Worm (Caenorhabditis elegans) whole organism, L1 larva: Measurements from ENCODE around the gene Y48G9A.6.

ENCODE experiments used
- C34B4.2 ChIP-seq: sonication (generic microtip); optimal IDR thresholded peaks from 2 replicates; lab custom pipeline; 2017; ENCODE audit warnings: mild to moderate bottlenecking, missing genetic modification characterization, missing compliant biosample characterization
- alr-1 ChIP-seq: fragments of 200-800 bp; sonication (Bioruptor generic); optimal IDR thresholded peaks from 2 replicates; lab custom pipeline; 2018; ENCODE audit warnings: borderline replicate concordance, mild to moderate bottlenecking, missing genetic modification characterization, missing compliant biosample characterization
- aly-2 ChIP-seq: fragments of 150-350 bp; optimal IDR thresholded peaks from 2 replicates; lab custom pipeline; 2014; ENCODE audit warnings: missing biosample characterization, missing genetic modification characterization
- blmp-1 ChIP-seq: fragments of 150-350 bp; optimal IDR thresholded peaks from 2 replicates; lab custom pipeline; 2014; ENCODE audit warnings: missing biosample characterization, missing genetic modification characterization
- ceh-8 ChIP-seq: fragments of 200-800 bp; sonication (Bioruptor generic); optimal IDR thresholded peaks from 2 replicates; lab custom pipeline; 2018; ENCODE audit warnings: mild to moderate bottlenecking, missing genetic modification characterization, moderate library complexity, missing compliant biosample characterization
- ceh-82 ChIP-seq, 3 experiments: fragments of 150-350 bp in 1 of 3; sonication (generic microtip) in 2 of 3; optimal IDR thresholded peaks; 2 replicates each; lab custom pipeline; 2014 to 2017; ENCODE audit warnings: missing biosample characterization in 3 of 3, missing genetic modification characterization in 3 of 3
- ceh-90 ChIP-seq: sonication (generic microtip); optimal IDR thresholded peaks from 2 replicates; lab custom pipeline; 2016; ENCODE audit warnings: missing genetic modification characterization, missing compliant biosample characterization
- dpl-1 ChIP-seq, 3 experiments: fragments of 150-350 bp in 2 of 3; sonication (generic microtip) in 1 of 3; optimal IDR thresholded peaks; 2 replicates each; lab custom pipeline; 2014 to 2017; ENCODE audit warnings: missing biosample characterization in 3 of 3, missing genetic modification characterization in 3 of 3, missing genetic modification reagents in 3 of 3
- dsc-1 ChIP-seq: sonication (generic microtip); optimal IDR thresholded peaks from 2 replicates; lab custom pipeline; 2016; ENCODE audit warnings: mild to moderate bottlenecking, missing genetic modification characterization, missing compliant biosample characterization
- efl-1 ChIP-seq, 4 experiments: fragments of 150-350 bp; optimal IDR thresholded peaks in 3 of 4; peaks in 1 of 4; 1 replicate in 1 of 4; 2 replicates in 3 of 4; lab custom pipeline; 2014; ENCODE audit warnings: missing biosample characterization in 2 of 4, missing genetic modification characterization in 2 of 4, missing genetic modification reagents in 2 of 4
- egl-27 ChIP-seq, 2 experiments: fragments of 150-350 bp in 1 of 2; sonication (generic microtip); optimal IDR thresholded peaks; 3 replicates each; lab custom pipeline; 2017 to 2018; ENCODE audit warnings: missing biosample characterization in 2 of 2, missing genetic modification characterization in 2 of 2, missing genetic modification reagents in 2 of 2
- elt-2 ChIP-seq: sonication (generic microtip); optimal IDR thresholded peaks from 2 replicates; lab custom pipeline; 2016; ENCODE audit warnings: missing genetic modification characterization, mild to moderate bottlenecking, inconsistent platforms, missing compliant biosample characterization, missing genetic modification reagents
- elt-3 ChIP-seq, 6 experiments: fragments of 150-350 bp in 1 of 6; sonication (generic microtip); optimal IDR thresholded peaks; 2 replicates each; lab custom pipeline; 2017 to 2018; ENCODE audit warnings: missing biosample characterization in 6 of 6, missing genetic modification characterization in 6 of 6, inconsistent platforms in 1 of 6
- fkh-8 ChIP-seq: sonication (generic microtip); optimal IDR thresholded peaks from 2 replicates; lab custom pipeline; 2016; ENCODE audit warnings: mild to moderate bottlenecking, missing genetic modification characterization, missing compliant biosample characterization
- hlh-4 ChIP-seq: sonication (generic microtip); optimal IDR thresholded peaks from 2 replicates; lab custom pipeline; 2016; ENCODE audit warnings: mild to moderate bottlenecking, missing genetic modification characterization, missing compliant biosample characterization
- jun-1 ChIP-seq: fragments of 150-350 bp; optimal IDR thresholded peaks from 2 replicates; lab custom pipeline; 2014; ENCODE audit warnings: missing biosample characterization, missing genetic modification reagents, missing genetic modification characterization
- lin-14 ChIP-seq: fragments of 200-800 bp; sonication (Bioruptor generic); optimal IDR thresholded peaks from 2 replicates; lab custom pipeline; 2018; ENCODE audit warnings: mild to moderate bottlenecking, missing genetic modification characterization, moderate library complexity, missing compliant biosample characterization
- lin-35 ChIP-seq, 2 experiments: fragments of 150-350 bp; optimal IDR thresholded peaks; 2 replicates each; lab custom pipeline; 2014; ENCODE audit warnings: missing biosample characterization in 2 of 2, missing genetic modification characterization in 2 of 2, missing genetic modification reagents in 2 of 2
- lin-39 ChIP-seq: fragments of 150-350 bp; optimal IDR thresholded peaks from 2 replicates; lab custom pipeline; 2014; ENCODE audit warnings: missing biosample characterization, missing genetic modification reagents, missing genetic modification characterization
- lsy-2 ChIP-seq, 2 experiments: fragments of 150-350 bp; optimal IDR thresholded peaks; 2 replicates each; lab custom pipeline; 2014; ENCODE audit warnings: missing biosample characterization in 2 of 2, missing genetic modification characterization in 2 of 2
- mdl-1 ChIP-seq, 2 experiments: fragments of 150-350 bp; optimal IDR thresholded peaks; 2 replicates each; lab custom pipeline; 2014 to 2017; ENCODE audit warnings: missing biosample characterization in 2 of 2, missing genetic modification characterization in 2 of 2, inconsistent platforms in 1 of 2
- mep-1 ChIP-seq: fragments of 150-350 bp; optimal IDR thresholded peaks from 2 replicates; lab custom pipeline; 2014; ENCODE audit warnings: missing biosample characterization, missing genetic modification characterization
- nhr-20 ChIP-seq: sonication (generic microtip); optimal IDR thresholded peaks from 2 replicates; lab custom pipeline; 2016; ENCODE audit warnings: mild to moderate bottlenecking, missing genetic modification characterization, missing compliant biosample characterization
- nhr-47 ChIP-seq: sonication (generic microtip); optimal IDR thresholded peaks from 2 replicates; lab custom pipeline; 2016; ENCODE audit warnings: mild to moderate bottlenecking, missing genetic modification characterization, moderate library complexity, missing compliant biosample characterization
- nhr-71 ChIP-seq: sonication (generic microtip); optimal IDR thresholded peaks from 2 replicates; lab custom pipeline; 2016; ENCODE audit warnings: mild to moderate bottlenecking, missing genetic modification characterization, moderate library complexity, missing compliant biosample characterization
- nhr-76 ChIP-seq: sonication (generic microtip); optimal IDR thresholded peaks from 2 replicates; lab custom pipeline; 2017; ENCODE audit warnings: missing biosample characterization, missing genetic modification characterization
- nhr-84 ChIP-seq: sonication (generic microtip); optimal IDR thresholded peaks from 2 replicates; lab custom pipeline; 2017; ENCODE audit warnings: missing biosample characterization, missing genetic modification characterization
- nhr-85 ChIP-seq: sonication (generic microtip); peaks from one replicate; lab custom pipeline; 2016; ENCODE audit warnings: missing genetic modification characterization, inconsistent platforms, missing compliant biosample characterization
- nhr-90 ChIP-seq: sonication (generic microtip); optimal IDR thresholded peaks from 2 replicates; lab custom pipeline; 2016; ENCODE audit warnings: mild to moderate bottlenecking, missing genetic modification characterization, missing compliant biosample characterization; ENCODE audit not compliant: poor library complexity
- pax-3 ChIP-seq: fragments of 200-800 bp; sonication (Bioruptor generic); optimal IDR thresholded peaks from 2 replicates; lab custom pipeline; 2018; ENCODE audit warnings: mild to moderate bottlenecking, missing genetic modification characterization, moderate library complexity, missing compliant biosample characterization
- pqm-1 ChIP-seq: sonication (generic microtip); optimal IDR thresholded peaks from 3 replicates; lab custom pipeline; 2017; ENCODE audit warnings: missing biosample characterization, missing genetic modification characterization
- snu-23 ChIP-seq: sonication (generic microtip); optimal IDR thresholded peaks from 2 replicates; lab custom pipeline; 2016; ENCODE audit warnings: missing genetic modification characterization, missing compliant biosample characterization
- sox-4 ChIP-seq: sonication (generic microtip); optimal IDR thresholded peaks from 2 replicates; lab custom pipeline; 2016; ENCODE audit warnings: missing genetic modification characterization, missing compliant biosample characterization
- swsn-7 ChIP-seq: sonication (generic microtip); optimal IDR thresholded peaks from 2 replicates; lab custom pipeline; 2016; ENCODE audit warnings: missing genetic modification characterization, missing compliant biosample characterization
- tbx-2 ChIP-seq: sonication (generic microtip); optimal IDR thresholded peaks from 2 replicates; lab custom pipeline; 2016; ENCODE audit warnings: missing genetic modification characterization, missing compliant biosample characterization
- tlp-1 ChIP-seq: fragments of 150-350 bp; optimal IDR thresholded peaks from 2 replicates; lab custom pipeline; 2014; ENCODE audit warnings: missing biosample characterization, missing genetic modification characterization
- unc-86 ChIP-seq: sonication (generic microtip); optimal IDR thresholded peaks from 2 replicates; lab custom pipeline; 2016; ENCODE audit warnings: missing genetic modification characterization, missing compliant biosample characterization
- zip-4 ChIP-seq: fragments of 200-800 bp; sonication (Bioruptor generic); optimal IDR thresholded peaks from 2 replicates; lab custom pipeline; 2018; ENCODE audit warnings: mild to moderate bottlenecking, missing genetic modification characterization, moderate library complexity, missing compliant biosample characterization

Y48G9A.6 gene

DNA sequence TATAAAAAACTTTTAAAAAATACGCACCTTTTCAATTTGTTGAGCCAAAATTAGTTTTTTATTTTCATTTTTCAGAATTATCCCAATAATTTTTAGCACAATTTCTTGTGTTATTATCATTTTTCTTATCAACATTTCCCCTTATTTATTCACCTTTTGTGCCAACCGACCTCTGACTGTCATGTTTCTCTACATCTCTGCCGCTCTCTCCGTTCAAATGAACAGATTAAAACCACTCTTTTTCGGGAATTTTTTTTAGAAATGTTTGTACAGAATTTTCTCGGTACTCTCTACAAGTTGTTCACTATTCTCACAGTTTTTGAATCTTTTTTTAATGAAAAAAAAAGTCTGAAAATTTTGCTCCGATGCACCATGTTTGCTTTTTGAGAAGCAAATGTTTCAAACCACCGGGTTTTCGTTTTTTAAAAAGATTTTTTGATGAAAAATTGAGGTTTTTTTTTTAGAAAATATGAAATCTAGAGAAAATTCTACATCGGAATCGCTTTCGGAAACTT is 6.1 kb downstream of the Y48G9A.6 start, which contains the start of gene frl-1:
Gene frl-1 (plus strand): TSS at position 465 of the 515 bp plus-strand sequence.
- TF ChIP-seq elt-3 (tag; optimal IDR thresholded peaks at IDR 0.05; lab: Kevin White, UChicago) = no peak
- no peak for TF ChIP-seq blmp-1 (tag; lab: Kevin White, UChicago)
- peak in 1 of 2 experiments; percentile 17 for TF ChIP-seq lin-35 (GFP tag; optimal IDR thresholded peaks at IDR 0.05; lab: Kevin White, UChicago)
- TF ChIP-seq efl-1 (optimal IDR thresholded peaks at IDR 0.05; lab: Kevin White, UChicago) = no peak
- peak in 1 of 2 experiments; percentile 83 for TF ChIP-seq efl-1 (GFP tag; optimal IDR thresholded peaks at IDR 0.05 in 1 of 2; lab: Kevin White, UChicago)
- TF ChIP-seq elt-2 (tag; lab: Kevin White, UChicago) = peak; percentile 15

DNA sequence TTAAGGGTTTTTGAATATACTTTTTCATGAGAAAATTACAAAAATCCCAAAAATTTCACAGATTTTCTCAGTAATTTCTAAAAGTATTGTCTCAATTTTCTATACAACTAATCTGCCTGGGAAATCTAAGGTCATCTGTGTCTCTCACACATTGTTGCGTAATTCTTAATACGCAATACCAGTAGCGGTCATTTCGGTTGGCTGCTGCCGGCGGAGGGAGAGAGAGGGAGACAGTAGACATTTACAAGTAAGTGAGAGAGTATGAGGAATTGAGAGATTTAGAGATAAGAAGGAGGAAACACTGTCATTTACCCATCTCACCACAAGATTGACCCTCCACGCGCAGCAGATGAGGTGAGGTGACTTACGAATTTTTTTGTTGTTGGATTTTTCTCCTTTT is 8.3 kb downstream of the Y48G9A.6 start:
- no peak for TF ChIP-seq C34B4.2 (tag; lab: Kevin White, UChicago)
- TF ChIP-seq alr-1 = no peak
- TF ChIP-seq mep-1 = peak; percentile 68
- TF ChIP-seq ceh-90 (tag; lab: Kevin White, UChicago) = no peak
- peak; percentile 24 to 38 for TF ChIP-seq efl-1 (optimal IDR thresholded peaks at IDR 0.05; lab: Kevin White, UChicago)
- peak; percentile 14 to 89 for TF ChIP-seq efl-1 (GFP tag; optimal IDR thresholded peaks at IDR 0.05 in 1 of 2; lab: Kevin White, UChicago)
- TF ChIP-seq jun-1 (tag; lab: Kevin White, UChicago) = no peak
- TF ChIP-seq dpl-1 (GFP tag; optimal IDR thresholded peaks at IDR 0.05; lab: Kevin White, UChicago) = peak in 2 of 3 experiments; percentile 6 to 18
- TF ChIP-seq blmp-1 (tag; lab: Kevin White, UChicago) = peak; percentile 28
- peak; percentile 19 to 46 for TF ChIP-seq lin-35 (GFP tag; optimal IDR thresholded peaks at IDR 0.05; lab: Kevin White, UChicago)
- no peak for TF ChIP-seq nhr-84 (tag; lab: Kevin White, UChicago)
- TF ChIP-seq mdl-1 (tag; optimal IDR thresholded peaks at IDR 0.05; lab: Kevin White, UChicago) = peak in 1 of 2 experiments; percentile 43
- peak; percentile 11 for TF ChIP-seq swsn-7 (tag; lab: Kevin White, UChicago)
- TF ChIP-seq snu-23 (GFP tag; lab: Kevin White, UChicago) = peak; percentile 57
- TF ChIP-seq ceh-82 (tag; optimal IDR thresholded peaks at IDR 0.05; lab: Kevin White, UChicago) = no peak
- peak; percentile 21 for TF ChIP-seq nhr-20 (tag; lab: Kevin White, UChicago)
- no peak for TF ChIP-seq ceh-8 (GFP tag; lab: Kevin White, UChicago)
- no peak for TF ChIP-seq lin-39
- TF ChIP-seq tlp-1 = no peak
- peak in 1 of 6 experiments; percentile 51 for TF ChIP-seq elt-3 (tag; optimal IDR thresholded peaks at IDR 0.05; lab: Kevin White, UChicago)
- no peak for TF ChIP-seq zip-4
- peak; percentile 87 for TF ChIP-seq nhr-85 (tag; lab: Kevin White, UChicago)
- TF ChIP-seq tbx-2 (tag; lab: Kevin White, UChicago) = peak; percentile 23
- TF ChIP-seq lsy-2 (tag; optimal IDR thresholded peaks at IDR 0.05; lab: Kevin White, UChicago) = peak; percentile 23 to 39
- no peak for TF ChIP-seq egl-27 (tag; optimal IDR thresholded peaks at IDR 0.05; lab: Kevin White, UChicago)
- peak; percentile 67 for TF ChIP-seq lin-14 (GFP tag; lab: Kevin White, UChicago)
- TF ChIP-seq nhr-90 (tag; lab: Kevin White, UChicago) = no peak

DNA sequence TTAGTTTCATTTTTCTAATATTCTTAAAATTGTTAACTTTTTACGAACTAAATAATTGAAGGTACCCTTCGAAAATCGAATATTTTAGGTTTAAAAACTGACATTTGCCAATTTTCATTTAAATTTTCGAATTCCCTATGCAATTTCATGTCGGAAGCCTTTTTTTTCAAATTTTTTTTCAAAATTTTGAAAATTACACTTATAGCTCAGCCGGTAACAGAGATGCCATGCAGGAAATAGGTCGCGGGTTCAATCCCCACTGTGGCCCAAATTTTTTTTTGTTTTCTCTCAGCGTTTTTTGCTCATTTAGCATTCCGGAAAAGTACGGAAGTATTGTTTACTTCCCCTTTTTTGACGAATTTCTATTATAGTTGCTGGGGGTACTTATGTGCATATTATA is 11.7 kb downstream of the Y48G9A.6 start:
- TF ChIP-seq pqm-1 (tag; lab: Kevin White, UChicago) (no peak), alr-1 (no peak), efl-1 (optimal IDR thresholded peaks at IDR 0.05; lab: Kevin White, UChicago) (no peak), efl-1 (GFP tag; optimal IDR thresholded peaks at IDR 0.05 in 1 of 2; lab: Kevin White, UChicago) (peak in 1 of 2 experiments; percentile 70)

DNA sequence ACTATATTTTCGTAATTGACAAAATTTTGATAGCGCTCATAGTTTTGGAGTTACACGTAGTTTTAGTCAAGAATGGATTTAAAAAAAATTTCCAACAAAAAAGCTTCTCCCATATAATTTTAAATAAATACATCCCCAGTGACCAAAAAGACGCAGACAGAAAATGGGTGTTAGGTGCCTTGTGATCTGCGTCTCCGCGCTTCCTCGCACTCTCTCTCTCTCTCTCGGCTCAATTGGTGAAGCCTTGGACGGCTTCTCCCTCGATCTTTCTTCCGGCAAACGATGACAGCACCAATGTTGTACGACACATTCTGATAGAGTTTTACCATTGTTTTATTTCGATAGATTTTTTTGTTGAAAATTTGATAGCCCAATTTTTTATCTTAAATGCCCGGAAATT is 12.3 kb downstream of the Y48G9A.6 start:
- TF ChIP-seq unc-86 (tag; lab: Kevin White, UChicago) (peak; percentile 6), aly-2 (tag; lab: Kevin White, UChicago) (no peak), hlh-4 (tag; lab: Kevin White, UChicago) (no peak), ceh-82 (tag; optimal IDR thresholded peaks at IDR 0.05; lab: Kevin White, UChicago) (peak in 2 of 3 experiments; percentile 12 to 28), nhr-71 (tag; lab: Kevin White, UChicago) (peak; percentile 29), lin-35 (GFP tag; optimal IDR thresholded peaks at IDR 0.05; lab: Kevin White, UChicago) (peak in 1 of 2 experiments; percentile 23), pax-3 (tag; lab: Kevin White, UChicago) (no peak), efl-1 (optimal IDR thresholded peaks at IDR 0.05; lab: Kevin White, UChicago) (peak; percentile 30 to 33), efl-1 (GFP tag; optimal IDR thresholded peaks at IDR 0.05 in 1 of 2; lab: Kevin White, UChicago) (no peak), nhr-47 (tag; lab: Kevin White, UChicago) (peak; percentile 28), fkh-8 (tag; lab: Kevin White, UChicago) (peak; percentile 33), sox-4 (tag; lab: Kevin White, UChicago) (no peak), lsy-2 (tag; optimal IDR thresholded peaks at IDR 0.05; lab: Kevin White, UChicago) (peak; percentile 17), lin-14 (GFP tag; lab: Kevin White, UChicago) (peak; percentile 66), dsc-1 (peak; percentile 2), nhr-76 (tag; lab: Kevin White, UChicago) (no peak)
